Fruit fly (Drosophila melanogaster): ENCODE results near the gene t.

The t gene

DNA sequence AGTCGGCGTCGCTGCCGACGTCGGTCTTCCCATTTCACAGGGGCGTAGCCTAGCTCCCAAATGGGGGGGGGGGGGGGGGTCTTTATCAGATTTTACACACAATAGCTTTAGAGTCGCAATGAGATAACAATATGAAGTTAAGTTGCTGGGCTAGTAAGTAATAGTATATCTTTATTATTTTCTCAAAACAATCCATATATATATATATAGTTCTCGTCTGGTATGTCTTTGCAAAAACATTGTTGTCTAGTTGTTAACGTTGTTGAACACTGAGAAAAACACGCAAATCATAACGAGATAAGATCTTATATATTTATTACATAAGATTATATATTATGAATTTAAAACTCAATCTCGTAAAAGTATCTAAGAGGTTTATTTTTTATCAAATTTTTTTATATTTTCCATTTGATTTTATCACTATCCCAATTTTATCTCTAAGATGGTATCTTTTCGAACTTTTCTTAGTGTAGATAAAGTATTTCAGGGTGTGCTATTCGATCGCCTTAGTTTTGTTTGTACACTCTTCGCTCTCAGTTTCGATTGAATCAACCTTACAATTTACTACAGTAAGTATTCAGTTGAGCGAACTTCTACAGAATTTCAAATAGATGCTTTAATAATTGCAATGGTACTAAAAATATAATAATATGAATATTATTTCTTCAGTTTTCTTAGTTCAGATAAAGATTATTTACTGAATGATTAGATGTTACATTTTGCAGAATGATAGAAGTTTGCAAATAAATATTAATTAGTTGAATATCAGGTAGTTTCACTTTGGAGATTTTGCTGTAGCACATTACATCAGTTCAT lies 21.0 kb downstream of the t start (continued):
- TF ChIP-seq hbn (GFP tag; IDR thresholded peaks at IDR 0.05; ENCODE audit: partially characterized antibody) (no peak), CG17802 (tag; optimal IDR thresholded peaks at IDR 0.05) (no peak), gcm2 (GFP tag; optimal IDR thresholded peaks at IDR 0.05) (no peak), CG7839 (tag; optimal IDR thresholded peaks at IDR 0.05) (peak; percentile 81), Fer2 (tag; optimal IDR thresholded peaks at IDR 0.05) (peak; percentile 46), CG13296 (GFP tag; optimal IDR thresholded peaks at IDR 0.05) (peak; percentile 64), CG30431 (GFP tag; optimal IDR thresholded peaks at IDR 0.05) (peak; percentile 47), gsb (GFP tag; IDR thresholded peaks at IDR 0.05) (peak; percentile 83), bsh (GFP tag; optimal IDR thresholded peaks at IDR 0.05) (peak in 1 of 2 experiments; percentile 39), MTF-1 (GFP tag; optimal IDR thresholded peaks at IDR 0.05; ENCODE audit: borderline replicate concordance) (peak; percentile 63), bigmax (GFP tag; optimal IDR thresholded peaks at IDR 0.05) (no peak), fru (optimal IDR thresholded peaks at IDR 0.05) (no peak), B-H2 (GFP tag; optimal IDR thresholded peaks at IDR 0.05) (peak; percentile 83), Hr78 (GFP tag; optimal IDR thresholded peaks at IDR 0.05) (no peak), zen2 (GFP tag; IDR thresholded peaks at IDR 0.05; ENCODE audit: partially characterized antibody) (no peak), pan (optimal IDR thresholded peaks at IDR 0.05) (no peak), pan (GFP tag; optimal IDR thresholded peaks at IDR 0.05 in 1 of 2, IDR thresholded peaks at IDR 0.05 in 1 of 2) (peak in 1 of 2 experiments; percentile 78), NC2α (GFP tag; optimal IDR thresholded peaks at IDR 0.05) (no peak), CG2889 (GFP tag; IDR thresholded peaks at IDR 0.05) (peak; percentile 69; the same call in 2 of the 3 replicates), Dad (GFP tag; optimal IDR thresholded peaks at IDR 0.05) (no peak), bbx (GFP tag; IDR thresholded peaks at IDR 0.05; ENCODE audit: partially characterized antibody) (no peak), C15 (GFP tag; IDR thresholded peaks at IDR 0.05) (peak; percentile 70), B-H1 (GFP tag; IDR thresholded peaks at IDR 0.05) (peak; percentile 49), CG31224 (GFP tag; IDR thresholded peaks at IDR 0.05) (peak; percentile 89), CG17612 (GFP tag; IDR thresholded peaks at IDR 0.05) (0 out of 2 replicates have a peak, but pooled peaks have one; percentile 49), Dfd (GFP tag; optimal IDR thresholded peaks at IDR 0.05) (no peak), vfl (GFP tag; optimal IDR thresholded peaks at IDR 0.05) (no peak), Kr (GFP tag; optimal IDR thresholded peaks at IDR 0.05) (no peak), Sox102F (GFP tag; optimal IDR thresholded peaks at IDR 0.05) (peak; percentile 50), fu2 (GFP tag; optimal IDR thresholded peaks at IDR 0.05) (peak; percentile 16), CG4360 (GFP tag; IDR thresholded peaks at IDR 0.05) (no peak; the same call in 1 of the 2 replicates), PHDP (tag; optimal IDR thresholded peaks at IDR 0.05) (peak; percentile 81), amos (GFP tag; IDR thresholded peaks at IDR 0.05; ENCODE audit: partially characterized antibody) (no peak), HLHmδ (GFP tag; optimal IDR thresholded peaks at IDR 0.05) (no peak), E2f2 (GFP tag; IDR thresholded peaks at IDR 0.05) (peak; percentile 36), CG2712 (tag; optimal IDR thresholded peaks at IDR 0.05) (peak; percentile 49), CG33213 (GFP tag; optimal IDR thresholded peaks at IDR 0.05) (no peak), CG10209 (GFP tag; optimal IDR thresholded peaks at IDR 0.05) (peak; percentile 74), Hr3 (GFP tag; optimal IDR thresholded peaks at IDR 0.05) (peak; percentile 52), CG2678 (tag; optimal IDR thresholded peaks at IDR 0.05) (peak; percentile 88), klu (GFP tag; IDR thresholded peaks at IDR 0.05) (peak; percentile 60; the same call in 1 of the 2 replicates), slou (GFP tag; optimal IDR thresholded peaks at IDR 0.05) (no peak), Bdp1 (GFP tag; optimal IDR thresholded peaks at IDR 0.05) (peak; percentile 31), hkb (optimal IDR thresholded peaks at IDR 0.05) (no peak), hkb (GFP tag; IDR thresholded peaks at IDR 0.05) (peak; percentile 64), cwo (GFP tag; optimal IDR thresholded peaks at IDR 0.05) (peak; percentile 83), CG15479 (GFP tag; optimal IDR thresholded peaks at IDR 0.05) (no peak), CG9797 (GFP tag; optimal IDR thresholded peaks at IDR 0.05) (no peak), CG12104 (GFP tag; optimal IDR thresholded peaks at IDR 0.05) (peak; percentile 43)

All from whole organism, embryonic.